Fruit fly (Drosophila melanogaster) whole organism, wandering third instar larva: Measurements from ENCODE around the gene Obp84a.

Experiments used
- Abd-B ChIP-seq: fragments of >200 bp; optimal IDR thresholded peaks from 2 replicates; lab custom pipeline; 2017; ENCODE audit warnings: missing biosample characterization, missing genetic modification characterization
- CrebA ChIP-seq: fragments of 200-800 bp; sonication (Bioruptor generic); optimal IDR thresholded peaks from 2 replicates; lab custom pipeline; 2016; ENCODE audit warnings: missing biosample characterization, mild to moderate bottlenecking, missing genetic modification characterization, borderline replicate concordance
- Dfd ChIP-seq: fragments of >200 bp; optimal IDR thresholded peaks from 2 replicates; lab custom pipeline; 2017; ENCODE audit warnings: missing biosample characterization, missing genetic modification characterization
- Dif ChIP-seq: fragments of 200-275, 200-300 bp; sonication (Bioruptor generic); optimal IDR thresholded peaks from 2 replicates; lab custom pipeline; 2018; ENCODE audit warnings: missing biosample characterization, missing genetic modification characterization; ENCODE audit not compliant: partially characterized antibody
- GATAd ChIP-seq: sonication (Bioruptor generic); optimal IDR thresholded peaks from 2 replicates; lab custom pipeline; 2016; ENCODE audit warnings: missing biosample characterization, missing genetic modification characterization
- HLH106 ChIP-seq: fragments of 200-800 bp; optimal IDR thresholded peaks from 3 replicates; lab custom pipeline; 2019; ENCODE audit warnings: missing biosample characterization, mild to moderate bottlenecking, missing genetic modification characterization, moderate library complexity
- Hr78 ChIP-seq: fragments of >200 bp; optimal IDR thresholded peaks from 2 replicates; lab custom pipeline; 2017; ENCODE audit warnings: missing biosample characterization, missing genetic modification characterization
- Hr83 ChIP-seq: fragments of 200-300 bp; sonication (Bioruptor generic); optimal IDR thresholded peaks from 2 replicates; lab custom pipeline; 2016; ENCODE audit warnings: missing biosample characterization, mild to moderate bottlenecking, missing genetic modification characterization, moderate library complexity; ENCODE audit not compliant: poor library complexity, severe bottlenecking
- Mio ChIP-seq: sonication (Bioruptor generic); optimal IDR thresholded peaks from 2 replicates; lab custom pipeline; 2016; ENCODE audit warnings: missing biosample characterization, missing genetic modification characterization
- Myc ChIP-seq: fragments of >200 bp; optimal IDR thresholded peaks from 2 replicates; lab custom pipeline; 2017
- N ChIP-seq: fragments of >200 bp; optimal IDR thresholded peaks from 2 replicates; lab custom pipeline; 2018; ENCODE audit warnings: missing biosample characterization, missing external identifiers, missing genetic modification characterization
- OdsH ChIP-seq: fragments of 200-800 bp; sonication (Bioruptor generic); optimal IDR thresholded peaks from 2 replicates; lab custom pipeline; 2016; ENCODE audit warnings: missing biosample characterization, mild to moderate bottlenecking, missing genetic modification characterization
- Rel ChIP-seq, 2 experiments: fragments of 200-800 bp; sonication (Bioruptor generic) in 1 of 2; optimal IDR thresholded peaks; 2 replicates in 1 of 2; 3 replicates in 1 of 2; lab custom pipeline; 2016 to 2019; ENCODE audit warnings: mild to moderate bottlenecking in 2 of 2, missing biosample characterization in 2 of 2, missing genetic modification characterization in 2 of 2, moderate library complexity in 1 of 2
- Sp1 ChIP-seq: fragments of 200-800 bp; sonication (Bioruptor generic); optimal IDR thresholded peaks from 3 replicates; lab custom pipeline; 2019; ENCODE audit warnings: missing biosample characterization, mild to moderate bottlenecking, missing genetic modification characterization, moderate library complexity
- Vsx2 ChIP-seq: fragments of 200-300, 225-300 bp; sonication (Bioruptor generic); optimal IDR thresholded peaks from 2 replicates; lab custom pipeline; 2018; ENCODE audit warnings: missing biosample characterization, missing genetic modification characterization; ENCODE audit not compliant: partially characterized antibody
- br ChIP-seq: fragments of 200-800 bp; sonication (Bioruptor generic); optimal IDR thresholded peaks from 2 replicates; lab custom pipeline; 2016; ENCODE audit warnings: missing biosample characterization, missing genetic modification characterization
- brk ChIP-seq: fragments of 200-800 bp; sonication (Bioruptor generic); optimal IDR thresholded peaks from 2 replicates; lab custom pipeline; 2016; ENCODE audit warnings: missing biosample characterization, mild to moderate bottlenecking, missing genetic modification characterization
- dl ChIP-seq, 2 experiments: fragments of 175-275, 200-275 bp in 1 of 2; fragments of 200-275 bp in 1 of 2; sonication (Bioruptor generic); optimal IDR thresholded peaks; lab custom pipeline; 2018; ENCODE audit warnings: mild to moderate bottlenecking in 2 of 2, missing biosample characterization in 2 of 2, missing genetic modification characterization in 2 of 2, moderate library complexity in 2 of 2; ENCODE audit not compliant: partially characterized antibody in 2 of 2, insufficient read depth in 1 of 2
- dmrt93B ChIP-seq: fragments of 200-800 bp; sonication (Bioruptor generic); optimal IDR thresholded peaks from 2 replicates; lab custom pipeline; 2018; ENCODE audit warnings: missing biosample characterization, mild to moderate bottlenecking, missing genetic modification characterization
- dsf ChIP-seq: sonication (Bioruptor generic); optimal IDR thresholded peaks from 2 replicates; lab custom pipeline; 2016; ENCODE audit warnings: missing biosample characterization, missing genetic modification characterization, borderline replicate concordance
- ey ChIP-seq: fragments of 200-800 bp; sonication (Bioruptor generic); optimal IDR thresholded peaks from 2 replicates; lab custom pipeline; 2016; ENCODE audit warnings: missing biosample characterization, missing genetic modification characterization
- h ChIP-seq: fragments of 200-800 bp; sonication (Bioruptor generic); optimal IDR thresholded peaks from 3 replicates; lab custom pipeline; 2016; ENCODE audit warnings: missing biosample characterization, mild to moderate bottlenecking, missing genetic modification characterization
- jim ChIP-seq: fragments of 175-275, 200-325 bp; sonication (Bioruptor generic); optimal IDR thresholded peaks from 2 replicates; lab custom pipeline; 2016; ENCODE audit warnings: missing biosample characterization, mild to moderate bottlenecking, missing genetic modification characterization
- pan ChIP-seq: fragments of >200 bp; optimal IDR thresholded peaks from 2 replicates; lab custom pipeline; 2017
- rgr ChIP-seq: fragments of 200-800 bp; sonication (Bioruptor generic); optimal IDR thresholded peaks from 3 replicates; lab custom pipeline; 2016; ENCODE audit warnings: missing biosample characterization, mild to moderate bottlenecking, missing genetic modification characterization
- sage ChIP-seq: fragments of 200-800 bp; sonication (Bioruptor generic); optimal IDR thresholded peaks from 2 replicates; lab custom pipeline; 2016; ENCODE audit warnings: missing biosample characterization, mild to moderate bottlenecking, missing genetic modification characterization
- sv ChIP-seq: fragments of 200-800 bp; sonication (Bioruptor generic); optimal IDR thresholded peaks from 3 replicates; lab custom pipeline; 2016; ENCODE audit warnings: missing biosample characterization, missing genetic modification characterization
- usp ChIP-seq: fragments of >200 bp; optimal IDR thresholded peaks from 2 replicates; lab custom pipeline; 2017; ENCODE audit warnings: missing biosample characterization, missing genetic modification characterization

The Obp84a gene

DNA sequence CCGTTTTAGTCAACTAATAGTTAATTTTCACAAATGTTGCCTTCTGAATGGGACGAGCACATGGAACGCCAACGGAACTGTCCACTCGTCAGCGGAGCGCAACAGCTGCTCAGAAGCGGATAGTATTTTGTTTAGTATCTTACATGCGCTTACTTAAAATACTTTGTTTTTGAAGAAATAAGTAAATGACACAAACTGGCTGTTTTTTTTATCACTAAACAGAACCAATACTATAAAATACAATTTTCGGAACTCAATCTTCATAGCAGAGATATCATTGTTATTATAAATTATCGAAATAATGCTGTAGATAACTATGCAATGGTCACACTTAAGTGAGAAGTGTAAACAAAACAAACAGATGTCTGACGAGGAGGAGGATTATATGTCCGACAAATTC lies 4.9 kb downstream of the Obp84a start, which contains the start of the genes Noc3 and CG10053:
TSS of gene Noc3 (minus strand) at position 81 of the 400 bp plus-strand sequence.
TSS of gene CG10053 (plus strand) at position 202 of the 400 bp plus-strand sequence.
- TF ChIP-seq Myc (lab: Kevin White, UChicago) = peak; percentile 60
- no peak for TF ChIP-seq sv (GFP tag; lab: Kevin White, UChicago)
- no peak for TF ChIP-seq HLH106

DNA sequence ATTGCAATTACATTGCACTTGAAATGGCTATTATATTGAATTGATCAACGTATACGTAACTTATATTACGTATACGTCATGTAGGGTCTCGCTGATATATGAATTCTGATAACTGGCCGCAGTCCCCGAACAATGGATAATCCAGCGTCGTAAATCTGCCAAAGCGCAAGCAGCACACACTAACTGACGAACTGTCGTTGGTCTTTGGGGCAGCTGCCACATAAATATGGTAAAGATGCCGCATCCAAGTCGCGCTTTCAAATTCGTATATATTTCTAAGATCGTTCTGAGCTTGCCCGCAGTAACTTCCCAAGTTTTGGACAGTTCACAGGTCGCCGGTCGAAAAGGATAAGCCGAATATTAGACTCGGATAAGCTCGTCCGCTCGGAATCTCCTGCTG lies 10.3 kb downstream of the Obp84a start, which contains the start of gene CG14607:
TSS of gene CG14607 (plus strand) at position 301 of the 400 bp plus-strand sequence.
- TF ChIP-seq Dfd (GFP tag; lab: Kevin White, UChicago) (no peak), Abd-B (GFP tag; lab: Kevin White, UChicago) (no peak)

DNA sequence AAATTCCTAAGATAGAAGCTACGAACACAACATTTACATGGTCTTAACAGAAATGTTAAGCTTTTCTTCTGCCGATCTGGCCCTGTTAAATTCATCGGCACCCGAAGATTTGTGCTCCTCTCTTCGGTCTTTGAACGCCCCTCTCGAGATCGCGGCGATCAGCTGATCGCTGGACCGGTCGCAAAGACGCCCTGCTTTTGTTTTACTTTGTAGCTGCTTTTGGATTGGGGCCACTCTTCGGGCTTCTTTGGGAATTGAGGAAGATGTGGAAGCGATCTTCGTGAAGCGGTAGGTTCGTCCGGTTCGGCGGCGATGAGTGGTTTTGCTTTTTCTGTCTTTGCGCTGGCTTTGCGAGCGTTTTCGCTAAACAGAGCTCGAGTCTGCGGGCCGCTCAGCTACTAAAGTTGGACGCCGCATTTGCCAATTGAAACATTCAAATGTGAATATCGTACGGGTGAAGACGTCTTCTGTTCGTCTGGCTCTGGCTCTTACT lies 27.7 kb downstream of the Obp84a start, which contains the start of gene thw:
TSS of gene thw (plus strand) at position 443 of the 493 bp plus-strand sequence.
- TF ChIP-seq Hr78 (GFP tag; lab: Kevin White, UChicago) (no peak), dsf (GFP tag; lab: Kevin White, UChicago) (no peak), Mio (GFP tag; lab: Kevin White, UChicago) (no peak), br (GFP tag; lab: Kevin White, UChicago) (no peak), ey (GFP tag; lab: Kevin White, UChicago) (no peak), Hr83 (no peak), usp (no peak), sage (GFP tag; lab: Kevin White, UChicago) (no peak), pan (no peak), brk (GFP tag; lab: Kevin White, UChicago) (no peak), Sp1 (GFP tag; lab: Kevin White, UChicago) (no peak), Dfd (GFP tag; lab: Kevin White, UChicago) (no peak)

DNA sequence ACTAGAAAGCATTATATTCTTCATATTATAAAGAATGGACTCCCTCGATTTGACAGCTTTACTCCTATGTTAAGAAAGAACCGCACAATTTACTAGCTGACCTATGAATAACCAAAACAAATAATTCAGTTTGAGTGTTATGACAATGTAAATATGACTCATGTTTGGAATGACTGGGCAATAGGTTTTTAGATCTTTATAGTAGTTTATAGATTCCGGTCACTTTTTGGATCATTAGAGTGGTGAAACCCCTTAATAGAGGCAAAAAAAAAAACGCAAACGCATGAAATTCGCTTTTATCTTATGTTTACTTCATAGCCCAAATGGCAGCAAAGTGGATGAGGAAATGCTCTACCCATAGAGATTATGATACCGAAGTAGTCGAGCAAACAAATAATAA lies 32.2 kb downstream of the Obp84a start, which contains the start of gene CG14605:
TSS of gene CG14605 (minus strand) at position 101 of the 400 bp plus-strand sequence.
- TF ChIP-seq Vsx2 (GFP tag; lab: Kevin White, UChicago) = no peak
- TF ChIP-seq Mio (GFP tag; lab: Kevin White, UChicago) = no peak
- TF ChIP-seq HLH106 = no peak
- TF ChIP-seq Sp1 (GFP tag; lab: Kevin White, UChicago) = no peak
- TF ChIP-seq Myc (lab: Kevin White, UChicago) = no peak
- no peak for TF ChIP-seq OdsH (GFP tag; lab: Kevin White, UChicago)
- TF ChIP-seq dl (GFP tag; optimal IDR thresholded peaks at IDR 0.05; lab: Kevin White, UChicago; ENCODE audit: insufficient read depth in 1 of 2, partially characterized antibody in 2 of 2) = no peak
- no peak for TF ChIP-seq Dif (GFP tag; lab: Kevin White, UChicago)
- no peak for TF ChIP-seq Hr78 (GFP tag; lab: Kevin White, UChicago)
- no peak for TF ChIP-seq CrebA
- TF ChIP-seq N (GFP tag; lab: Kevin White, UChicago) = no peak
- TF ChIP-seq h (GFP tag; lab: Kevin White, UChicago) = no peak
- no peak for TF ChIP-seq jim (GFP tag; lab: Kevin White, UChicago)

DNA sequence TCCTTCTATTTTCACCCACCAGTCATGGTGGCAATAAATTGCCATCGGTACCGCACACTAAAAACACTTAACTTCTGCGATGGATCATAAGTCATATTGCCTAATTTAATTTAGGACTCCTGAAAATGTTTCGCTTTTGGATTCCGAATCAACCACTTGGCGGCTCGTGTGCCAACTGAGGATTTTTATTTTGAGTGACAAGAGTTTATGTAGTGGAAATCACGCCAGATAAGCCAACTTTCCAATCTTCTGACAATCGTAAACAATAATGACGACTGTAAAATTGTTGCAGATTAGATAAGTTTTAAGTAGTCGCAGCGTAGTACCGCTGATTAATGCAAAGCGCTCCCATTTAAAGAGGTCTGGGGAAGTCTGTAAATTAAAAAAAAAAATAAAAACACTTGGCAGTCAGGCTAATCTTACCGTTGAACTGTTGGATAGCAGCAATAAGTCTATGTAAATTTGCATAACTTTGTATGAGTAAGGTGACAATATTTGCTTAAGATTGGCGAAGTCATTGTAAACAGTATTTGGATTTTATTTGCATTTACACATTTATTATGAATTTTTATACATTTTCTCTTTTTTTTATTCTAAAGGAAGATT lies 34.7 kb downstream of the Obp84a start, which contains the start of gene CG14606:
TSS of gene CG14606 (minus strand) at position 160 of the 606 bp plus-strand sequence.
- TF ChIP-seq rgr (GFP tag; lab: Kevin White, UChicago) (peak; percentile 22), Dif (GFP tag; lab: Kevin White, UChicago) (no peak)
- TF ChIP-seq, all 38 proteins: peak for 1

DNA sequence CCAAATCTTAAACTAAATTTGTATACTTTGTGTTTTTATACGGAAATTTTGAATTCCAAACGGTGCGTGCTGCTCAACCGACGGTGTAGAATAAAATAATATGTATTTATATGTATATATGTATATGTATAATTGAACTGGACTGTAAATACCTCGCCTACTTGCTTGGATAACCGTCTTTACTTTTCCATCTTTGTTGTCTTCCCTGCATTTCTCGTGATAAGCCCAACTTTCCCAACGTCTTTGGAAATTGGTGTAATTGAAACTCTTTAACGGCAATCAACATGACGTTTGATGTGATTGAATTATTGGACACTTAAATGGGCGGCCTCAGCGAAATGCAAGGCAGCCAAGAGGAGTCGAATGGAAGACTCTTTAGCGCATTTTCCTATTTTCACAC lies 43.4 kb downstream of the Obp84a start, which contains the start of gene CG1288:
TSS of gene CG1288 (minus strand) at position 101 of the 400 bp plus-strand sequence.
- TF ChIP-seq sv (GFP tag; lab: Kevin White, UChicago) (no peak), GATAd (no peak), jim (GFP tag; lab: Kevin White, UChicago) (no peak), Hr78 (GFP tag; lab: Kevin White, UChicago) (no peak), br (GFP tag; lab: Kevin White, UChicago) (no peak), ey (GFP tag; lab: Kevin White, UChicago) (no peak), Rel (GFP tag; optimal IDR thresholded peaks at IDR 0.05; lab: Kevin White, UChicago) (no peak), Rel (tag; optimal IDR thresholded peaks at IDR 0.05; lab: Kevin White, UChicago) (no peak), dmrt93B (GFP tag; lab: Kevin White, UChicago) (no peak), h (GFP tag; lab: Kevin White, UChicago) (no peak), dl (GFP tag; optimal IDR thresholded peaks at IDR 0.05; lab: Kevin White, UChicago; ENCODE audit: insufficient read depth in 1 of 2, partially characterized antibody in 2 of 2) (no peak), usp (no peak)
